Worm (Caenorhabditis elegans): Measurements from ENCODE around the gene msrp-6.

DNA sequence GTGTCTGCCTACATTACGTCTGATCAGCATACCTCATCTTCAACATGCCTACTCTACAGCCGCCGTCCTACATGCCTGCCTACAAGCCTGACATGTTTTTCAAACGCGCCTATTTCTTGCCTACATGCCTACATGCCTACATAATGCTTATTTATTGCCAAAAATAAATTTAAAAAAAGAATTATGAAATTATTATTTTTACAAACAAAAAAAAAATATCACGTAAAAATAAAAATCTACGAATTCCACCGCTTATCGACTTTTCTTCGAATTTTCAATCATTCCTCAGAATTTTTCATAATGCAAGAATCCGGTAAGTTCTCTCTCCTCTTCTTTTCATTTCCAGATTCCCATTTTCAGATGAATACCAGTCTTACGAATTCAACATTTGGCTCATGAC, 3.2 kb downstream of the msrp-6 start, which contains the start of gene D2062.5:
- TF ChIP-seq lin-13 (GFP tag; optimal IDR thresholded peaks at IDR 0.05) (no peak), lin-11 (tag; optimal IDR thresholded peaks at IDR 0.05) (no peak), zag-1 (tag; optimal IDR thresholded peaks at IDR 0.05) (no peak), mdl-1 (tag; optimal IDR thresholded peaks at IDR 0.05) (no peak), ceh-82 (tag; optimal IDR thresholded peaks at IDR 0.05) (no peak), aly-2 (tag; optimal IDR thresholded peaks at IDR 0.05) (no peak), alr-1 (tag; optimal IDR thresholded peaks at IDR 0.05) (no peak), snpc-4 (tag; optimal IDR thresholded peaks at IDR 0.05) (no peak)
